Worm (Caenorhabditis elegans): Measurements from ENCODE around the gene sptl-2.

Gene sptl-2

ce11 chrV:8031121-8031520 lies 14.1 kb downstream of the sptl-2 start, which contains the start of gene vars-1 (continued):
- TF ChIP-seq snpc-3.4 (tag; optimal IDR thresholded peaks at IDR 0.05): no peak
- TF ChIP-seq Y56A3A.18 (GFP tag; IDR thresholded peaks at IDR 0.05): 0 out of 2 replicates have a peak, but pooled peaks have one; percentile 26
- peak; percentile 53 for TF ChIP-seq lsl-1 (GFP tag; optimal IDR thresholded peaks at IDR 0.05)
- no peak for TF ChIP-seq mel-28 (tag; optimal IDR thresholded peaks at IDR 0.05; ENCODE audit: borderline replicate concordance)
- peak; percentile 56; the same call in 1 of the 2 replicates for TF ChIP-seq attf-6 (GFP tag; IDR thresholded peaks at IDR 0.05)
- no peak for TF ChIP-seq Y79H2A.3 (GFP tag; conservative IDR thresholded peaks at IDR 0.05)
- no peak for TF ChIP-seq ceh-40 (GFP tag; IDR thresholded peaks at IDR 0.05)
- TF ChIP-seq F57C9.4 (tag; optimal IDR thresholded peaks at IDR 0.05): no peak
- TF ChIP-seq hlh-26 (GFP tag; conservative IDR thresholded peaks at IDR 0.05): no peak
- no peak for TF ChIP-seq him-1 (tag; optimal IDR thresholded peaks at IDR 0.05)
- no peak for TF ChIP-seq attf-5 (GFP tag; optimal IDR thresholded peaks at IDR 0.05)
- no peak for TF ChIP-seq ztf-3 (GFP tag; optimal IDR thresholded peaks at IDR 0.05)
- no peak for TF ChIP-seq snpc-4 (GFP tag; optimal IDR thresholded peaks at IDR 0.05)
- peak in 2 of 4 experiments; percentile 11 to 50 for TF ChIP-seq snpc-4 (tag; optimal IDR thresholded peaks at IDR 0.05)
- peak; percentile 82 for TF ChIP-seq hsf-1 (GFP tag; IDR thresholded peaks at IDR 0.05)
- TF ChIP-seq madf-8 (GFP tag; conservative IDR thresholded peaks at IDR 0.05): no peak
- TF ChIP-seq B0336.3 (GFP tag; IDR thresholded peaks at IDR 0.05): peak; percentile 55

ce11 chrV:8034811-8035210 lies 17.8 kb downstream of the sptl-2 start, which contains the start of gene algn-12:
TSS of gene algn-12 (plus strand) at chrV:8035111.
- TF ChIP-seq ztf-22 (GFP tag; optimal IDR thresholded peaks at IDR 0.05) (no peak), B0261.1 (tag; optimal IDR thresholded peaks at IDR 0.05) (no peak), hlh-26 (GFP tag; conservative IDR thresholded peaks at IDR 0.05) (no peak), snpc-1.1 (tag; optimal IDR thresholded peaks at IDR 0.05; ENCODE audit: insufficient read depth) (no peak), ztf-18 (tag; optimal IDR thresholded peaks at IDR 0.05) (no peak), tbp1 (GFP tag; optimal IDR thresholded peaks at IDR 0.05) (no peak), atf-7 (tag; optimal IDR thresholded peaks at IDR 0.05) (no peak), rec-8 (tag; optimal IDR thresholded peaks at IDR 0.05) (no peak)

- TF ChIP-seq F22D6.2 (tag; optimal IDR thresholded peaks at IDR 0.05) (no peak), unc-130 (GFP tag; optimal IDR thresholded peaks at IDR 0.05) (no peak), ztf-3 (GFP tag; optimal IDR thresholded peaks at IDR 0.05) (no peak)
Observed at ce11 chrV:8035947-8036346, 18.9 kb downstream of the sptl-2 start, which contains the start of gene ZC513.14. TSS of gene ZC513.14 (minus strand) at chrV:8036047.

- TF ChIP-seq F52B5.7 (tag; optimal IDR thresholded peaks at IDR 0.05) (no peak), nfyb-1 (GFP tag; IDR thresholded peaks at IDR 0.05) (0 out of 2 replicates have a peak, but pooled peaks have one; percentile 48), B0035.1 (tag; optimal IDR thresholded peaks at IDR 0.05) (peak; percentile 42), dox-1 (GFP tag; IDR thresholded peaks at IDR 0.05) (0 out of 2 replicates have a peak, but pooled peaks have one; percentile 5), F49E8.2 (tag; optimal IDR thresholded peaks at IDR 0.05; ENCODE audit: insufficient read depth) (no peak), ztf-6 (GFP tag; IDR thresholded peaks at IDR 0.05) (no peak), xnd-1 (tag; optimal IDR thresholded peaks at IDR 0.05) (no peak), atf-7 (tag; optimal IDR thresholded peaks at IDR 0.05) (peak; percentile 3), Y79H2A.3 (GFP tag; conservative IDR thresholded peaks at IDR 0.05) (no peak), Y95B8A.8 (GFP tag; IDR thresholded peaks at IDR 0.05) (0 out of 2 replicates have a peak, but pooled peaks have one; percentile 5), mel-28 (tag; optimal IDR thresholded peaks at IDR 0.05; ENCODE audit: borderline replicate concordance) (no peak), lin-26 (GFP tag; IDR thresholded peaks at IDR 0.05) (no peak), F55B11.4 (tag; optimal IDR thresholded peaks at IDR 0.05; ENCODE audit: borderline replicate concordance, insufficient read depth) (no peak), hmg-20 (GFP tag; IDR thresholded peaks at IDR 0.05) (no peak), snpc-4 (GFP tag; optimal IDR thresholded peaks at IDR 0.05) (no peak), snpc-4 (tag; optimal IDR thresholded peaks at IDR 0.05) (no peak), aptf-2 (GFP tag; conservative IDR thresholded peaks at IDR 0.05) (no peak), ztf-22 (GFP tag; optimal IDR thresholded peaks at IDR 0.05) (no peak), F37B4.10 (GFP tag; IDR thresholded peaks at IDR 0.05) (no peak), die-1 (tag; optimal IDR thresholded peaks at IDR 0.05) (no peak), lin-35 (GFP tag; optimal IDR thresholded peaks at IDR 0.05) (no peak), ccch-3 (GFP tag; optimal IDR thresholded peaks at IDR 0.05) (no peak)
Observed at ce11 chrV:8039085-8039525, 22.1 kb downstream of the sptl-2 start.
